Fruit fly (Drosophila melanogaster) whole organism, embryonic: ENCODE measurements around the gene Pka-C3.

Experiments
- Aef1 ChIP-seq: fragments of 200-800 bp; sonication (Bioruptor generic); IDR thresholded peaks from 3 replicates; pipeline ENCODE4 v1.3.6; 2022; ENCODE audit warnings: missing biosample characterization, missing genetic modification characterization
- Bteb2 ChIP-seq: fragments of 200-800 bp; sonication (Bioruptor generic); optimal IDR thresholded peaks from 2 replicates; lab custom pipeline; 2016; ENCODE audit warnings: missing biosample characterization, missing genetic modification characterization
- CG1024 ChIP-seq: fragments of 200-800 bp; sonication (Bioruptor generic); IDR thresholded peaks from 2 replicates; pipeline ENCODE4 v1.3.6; 2022; ENCODE audit warnings: missing biosample characterization, missing genetic modification characterization
- CG10274 ChIP-seq: fragments of 200-800 bp; sonication (Bioruptor generic); optimal IDR thresholded peaks from 3 replicates; lab custom pipeline; 2017; ENCODE audit warnings: missing biosample characterization, mild to moderate bottlenecking, missing genetic modification characterization
- CG11247 ChIP-seq: fragments of 200-800 bp; sonication (Bioruptor generic); IDR thresholded peaks from 2 replicates; pipeline ENCODE4 v1.3.6; 2022; ENCODE audit warnings: missing biosample characterization, missing genetic modification characterization
- CG11456 ChIP-seq: fragments of 200-800 bp; sonication (Bioruptor generic); IDR thresholded peaks from 3 replicates; pipeline ENCODE4 v1.3.6; 2022; ENCODE audit warnings: missing biosample characterization, missing genetic modification characterization
- CG12236 ChIP-seq: fragments of 200-800 bp; sonication (Bioruptor generic); optimal IDR thresholded peaks from 2 replicates; lab custom pipeline; 2016; ENCODE audit warnings: missing biosample characterization, missing genetic modification characterization
- CG13424 ChIP-seq: fragments of 200-800 bp; sonication (Bioruptor generic); optimal IDR thresholded peaks from 2 replicates; lab custom pipeline; 2019; ENCODE audit warnings: missing biosample characterization, mild to moderate bottlenecking, missing genetic modification characterization, moderate library complexity
- CG15073 ChIP-seq: fragments of 200-800 bp; sonication (Bioruptor generic); optimal IDR thresholded peaks from 2 replicates; lab custom pipeline; 2016; ENCODE audit warnings: missing biosample characterization, missing genetic modification characterization
- CG15696 ChIP-seq: fragments of 200-800 bp; sonication (Bioruptor generic); optimal IDR thresholded peaks from 2 replicates; lab custom pipeline; 2019; ENCODE audit warnings: missing biosample characterization, mild to moderate bottlenecking, missing genetic modification characterization, moderate library complexity
- CG18764 ChIP-seq: fragments of 200-800 bp; sonication (Bioruptor generic); optimal IDR thresholded peaks from 3 replicates; lab custom pipeline; 2016; ENCODE audit warnings: missing biosample characterization, missing genetic modification characterization
- CG31224 ChIP-seq: fragments of 200-800 bp; sonication (Bioruptor generic); IDR thresholded peaks from 2 replicates; pipeline ENCODE4 v1.3.6; 2022; ENCODE audit warnings: missing biosample characterization, missing genetic modification characterization
- CG31365 ChIP-seq: fragments of 200-800 bp; sonication (Bioruptor generic); optimal IDR thresholded peaks from 2 replicates; lab custom pipeline; 2018; ENCODE audit warnings: missing biosample characterization, mild to moderate bottlenecking, missing genetic modification characterization
- CG33213 ChIP-seq: fragments of 200-800 bp; sonication (Bioruptor generic); optimal IDR thresholded peaks from 3 replicates; lab custom pipeline; 2016; ENCODE audit warnings: missing biosample characterization, missing genetic modification characterization
- CG34422 ChIP-seq: fragments of 200-800 bp; sonication (Bioruptor generic); IDR thresholded peaks from 3 replicates; pipeline ENCODE4 v1.3.6; 2022; ENCODE audit warnings: missing biosample characterization, missing genetic modification characterization
- CG3838 ChIP-seq: fragments of 200-800 bp; sonication (Bioruptor generic); optimal IDR thresholded peaks from 3 replicates; lab custom pipeline; 2016; ENCODE audit warnings: missing biosample characterization, missing genetic modification characterization
- CG4282 ChIP-seq: fragments of 200-800 bp; sonication (Bioruptor generic); optimal IDR thresholded peaks from 2 replicates; lab custom pipeline; 2016; ENCODE audit warnings: missing biosample characterization, missing genetic modification characterization
- CG4617 ChIP-seq: fragments of 200-800 bp; sonication (Bioruptor generic); optimal IDR thresholded peaks from 3 replicates; lab custom pipeline; 2016; ENCODE audit warnings: missing biosample characterization, missing genetic modification characterization, borderline replicate concordance
- CG7987 ChIP-seq: fragments of 200-800 bp; sonication (Bioruptor generic); optimal IDR thresholded peaks from 2 replicates; lab custom pipeline; 2018; ENCODE audit warnings: missing biosample characterization, mild to moderate bottlenecking, missing genetic modification characterization, moderate library complexity
- CG8478 ChIP-seq: fragments of >200 bp; optimal IDR thresholded peaks from 2 replicates; lab custom pipeline; 2018
- CG8924 ChIP-seq: fragments of 200-800 bp; optimal IDR thresholded peaks from 3 replicates; lab custom pipeline; 2019; ENCODE audit warnings: missing biosample characterization, mild to moderate bottlenecking, missing genetic modification characterization, moderate library complexity
- CG9437 ChIP-seq: fragments of 200-800 bp; sonication (Bioruptor generic); optimal IDR thresholded peaks from 2 replicates; lab custom pipeline; 2018; ENCODE audit warnings: missing biosample characterization, mild to moderate bottlenecking, missing genetic modification characterization
- CkIIα-i1 ChIP-seq: fragments of 200-800 bp; sonication (Bioruptor generic); IDR thresholded peaks from 2 replicates; pipeline ENCODE4 v1.3.6; 2022; ENCODE audit warnings: missing biosample characterization, missing genetic modification characterization
- Doc2 ChIP-seq: fragments of 200-800 bp; sonication (Bioruptor generic); IDR thresholded peaks from 2 replicates; pipeline ENCODE4 v1.3.6; 2022; ENCODE audit warnings: missing biosample characterization, missing genetic modification characterization
- Gsc ChIP-seq: fragments of 200-800 bp; sonication (Bioruptor generic); IDR thresholded peaks from 2 replicates; pipeline ENCODE4 v1.3.6; 2022; ENCODE audit warnings: missing biosample characterization, missing genetic modification characterization
- HmgZ ChIP-seq: fragments of 200-800 bp; sonication (Bioruptor generic); optimal IDR thresholded peaks from 2 replicates; lab custom pipeline; 2018; ENCODE audit warnings: missing biosample characterization, mild to moderate bottlenecking, missing genetic modification characterization
- MBD-R2 ChIP-seq: fragments of 200-800 bp; sonication (Bioruptor generic); IDR thresholded peaks from 2 replicates; pipeline ENCODE4 v1.3.6; 2022; ENCODE audit warnings: missing biosample characterization, missing genetic modification characterization
- NK7.1 ChIP-seq: fragments of 200-800 bp; sonication (Bioruptor generic); optimal IDR thresholded peaks from 3 replicates; lab custom pipeline; 2016; ENCODE audit warnings: missing biosample characterization, missing genetic modification characterization
- Nf-YA ChIP-seq: fragments of 200-800 bp; sonication (Bioruptor generic); IDR thresholded peaks from 2 replicates; pipeline ENCODE4 v1.3.6; 2022; ENCODE audit warnings: missing biosample characterization, missing genetic modification characterization
- Oli ChIP-seq: fragments of 200-800 bp; sonication (Bioruptor generic); optimal IDR thresholded peaks from 2 replicates; lab custom pipeline; 2018; ENCODE audit warnings: missing biosample characterization, mild to moderate bottlenecking, missing genetic modification characterization, moderate library complexity
- Ptx1 ChIP-seq: fragments of 200-800 bp; sonication (Bioruptor generic); IDR thresholded peaks from 2 replicates; pipeline ENCODE4 v1.3.6; 2022; ENCODE audit warnings: missing biosample characterization, missing genetic modification characterization
- Sox100B ChIP-seq: fragments of 200-800 bp; sonication (Bioruptor generic); optimal IDR thresholded peaks from 3 replicates; lab custom pipeline; 2018; ENCODE audit warnings: missing biosample characterization, mild to moderate bottlenecking, missing genetic modification characterization
- Sry-β ChIP-seq: fragments of 200-800 bp; sonication (Bioruptor generic); optimal IDR thresholded peaks from 2 replicates; lab custom pipeline; 2018; ENCODE audit warnings: missing biosample characterization, mild to moderate bottlenecking, missing genetic modification characterization, moderate library complexity
- Taf1 ChIP-seq: fragments of 200-800 bp; sonication (Bioruptor generic); IDR thresholded peaks from 2 replicates; pipeline ENCODE4 v1.3.6; 2022; ENCODE audit warnings: missing biosample characterization, missing genetic modification characterization
- Xrp1 ChIP-seq: fragments of 200-800 bp; sonication (Bioruptor generic); IDR thresholded peaks from 2 replicates; pipeline ENCODE4 v1.3.6; 2022; ENCODE audit warnings: missing biosample characterization, missing genetic modification characterization
- croc ChIP-seq: fragments of 200-800 bp; sonication (Bioruptor generic); conservative IDR thresholded peaks from 3 replicates; pipeline ENCODE4 v1.3.6; 2022; ENCODE audit warnings: missing biosample characterization, missing genetic modification characterization
- crol ChIP-seq: fragments of 200-800 bp; sonication (Bioruptor generic); IDR thresholded peaks from 2 replicates; pipeline ENCODE4 v1.3.6; 2022; ENCODE audit warnings: missing biosample characterization, missing genetic modification characterization
- danr ChIP-seq: fragments of 200-800 bp; sonication (Bioruptor generic); IDR thresholded peaks from 2 replicates; pipeline ENCODE4 v1.3.6; 2022; ENCODE audit warnings: missing biosample characterization, missing genetic modification characterization
- emc ChIP-seq: fragments of 200-800 bp; sonication (Bioruptor generic); optimal IDR thresholded peaks from 2 replicates; lab custom pipeline; 2016; ENCODE audit warnings: missing biosample characterization, missing genetic modification characterization
- ftz-f1 ChIP-seq: fragments of 200-800 bp; sonication (Bioruptor generic); optimal IDR thresholded peaks from 2 replicates; lab custom pipeline; 2016; ENCODE audit warnings: missing biosample characterization, missing genetic modification characterization
- gcm ChIP-seq: fragments of 200-800 bp; sonication (Bioruptor generic); optimal IDR thresholded peaks from 2 replicates; lab custom pipeline; 2019; ENCODE audit warnings: missing biosample characterization, mild to moderate bottlenecking, missing genetic modification characterization, moderate library complexity
- ind ChIP-seq: fragments of 200-800 bp; sonication (Bioruptor generic); optimal IDR thresholded peaks from 3 replicates; lab custom pipeline; 2016; ENCODE audit warnings: missing biosample characterization, missing genetic modification characterization
- maf-S ChIP-seq: fragments of 200-800 bp; sonication (Bioruptor generic); optimal IDR thresholded peaks from 2 replicates; lab custom pipeline; 2016; ENCODE audit warnings: missing biosample characterization, missing genetic modification characterization
- prd ChIP-seq, 3 experiments: fragments of >200 bp in 2 of 3; fragments of 200-800 bp in 1 of 3; sonication (Bioruptor generic) in 1 of 3; optimal IDR thresholded peaks in 2 of 3; IDR thresholded peaks in 1 of 3; 2 replicates in 2 of 3; 3 replicates in 1 of 3; pipeline versions ENCODE4 v1.3.6 to Lab custom; 2017 to 2022; ENCODE audit warnings: missing biosample characterization in 1 of 3, missing genetic modification characterization in 1 of 3
- ranshi ChIP-seq: fragments of 200-800 bp; sonication (Bioruptor generic); IDR thresholded peaks from 2 replicates; pipeline ENCODE4 v1.3.6; 2022; ENCODE audit warnings: missing biosample characterization, missing genetic modification characterization
- salm ChIP-seq: fragments of 200-800 bp; sonication (Bioruptor generic); optimal IDR thresholded peaks from 2 replicates; lab custom pipeline; 2018; ENCODE audit warnings: missing biosample characterization, mild to moderate bottlenecking, missing genetic modification characterization
- schlank ChIP-seq: fragments of 200-800 bp; sonication (Bioruptor generic); optimal IDR thresholded peaks from 2 replicates; lab custom pipeline; 2018; ENCODE audit warnings: missing biosample characterization, mild to moderate bottlenecking, missing genetic modification characterization
- sr ChIP-seq: fragments of 200-800 bp; sonication (Bioruptor generic); IDR thresholded peaks from 3 replicates; pipeline ENCODE4 v1.3.6; 2022; ENCODE audit warnings: missing biosample characterization, missing genetic modification characterization
- ssp ChIP-seq: fragments of 200-800 bp; sonication (Bioruptor generic); IDR thresholded peaks from 2 replicates; pipeline ENCODE4 v1.3.6; 2022; ENCODE audit warnings: missing biosample characterization, missing genetic modification characterization
- trh ChIP-seq: fragments of 200-800 bp; sonication (Bioruptor generic); optimal IDR thresholded peaks from 2 replicates; lab custom pipeline; 2016; ENCODE audit warnings: missing biosample characterization, missing genetic modification characterization
- tx ChIP-seq: fragments of 200-800 bp; sonication (Bioruptor generic); optimal IDR thresholded peaks from 2 replicates; lab custom pipeline; 2016; ENCODE audit warnings: missing biosample characterization, missing genetic modification characterization
- vfl ChIP-seq: fragments of 200-800 bp; sonication (Bioruptor generic); optimal IDR thresholded peaks from 2 replicates; lab custom pipeline; 2016; ENCODE audit warnings: missing biosample characterization, missing genetic modification characterization

Pka-C3 gene

dm6 chr3L:15921043-15921621, 33.5 kb downstream of the Pka-C3 start (continued):
- TF ChIP-seq CG7987 (GFP tag; lab: Kevin White, UChicago) (no peak), schlank (no peak), CG12236 (GFP tag; lab: Kevin White, UChicago) (no peak), CG8924 (tag; lab: Kevin White, UChicago) (peak; percentile 43), CkIIα-i1 (GFP tag; lab: Robert Waterston, UW) (no peak), Sry-β (no peak), CG4282 (no peak), Bteb2 (GFP tag; lab: Kevin White, UChicago) (no peak), salm (tag; lab: Kevin White, UChicago) (no peak), CG34422 (no peak), Aef1 (peak; percentile 27; the same call in 1 of the 3 replicates), CG4617 (GFP tag; lab: Kevin White, UChicago) (no peak), CG31224 (GFP tag; lab: Robert Waterston, UW) (no peak), Gsc (GFP tag; lab: Robert Waterston, UW) (no peak), sr (GFP tag; lab: Robert Waterston, UW) (no peak), HmgZ (tag; lab: Kevin White, UChicago) (no peak), vfl (no peak), CG3838 (GFP tag; lab: Kevin White, UChicago) (no peak), Xrp1 (GFP tag; lab: Robert Waterston, UW) (peak; percentile 20; the same call in 1 of the 2 replicates), emc (GFP tag; lab: Kevin White, UChicago) (no peak), Ptx1 (GFP tag; lab: Robert Waterston, UW) (peak; percentile 41), CG13424 (tag; lab: Kevin White, UChicago) (peak; percentile 67), CG31365 (tag; lab: Kevin White, UChicago) (no peak), ssp (GFP tag; lab: Robert Waterston, UW) (no peak), CG33213 (GFP tag; lab: Kevin White, UChicago) (no peak), NK7.1 (peak; percentile 4), Doc2 (no peak), Oli (tag; lab: Kevin White, UChicago) (peak; percentile 47), CG10274 (GFP tag; lab: Kevin White, UChicago) (peak; percentile 2), MBD-R2 (GFP tag; lab: Robert Waterston, UW) (no peak), CG9437 (GFP tag; lab: Kevin White, UChicago) (peak; percentile 39), CG11247 (GFP tag; lab: Robert Waterston, UW) (no peak), trh (GFP tag; lab: Kevin White, UChicago) (no peak), CG8478 (lab: Kevin White, UChicago) (no peak), gcm (no peak), ftz-f1 (GFP tag; lab: Kevin White, UChicago) (no peak), ranshi (GFP tag; lab: Robert Waterston, UW) (no peak), CG15696 (no peak), ind (GFP tag; lab: Kevin White, UChicago) (peak; percentile 40), maf-S (GFP tag; lab: Kevin White, UChicago) (no peak), danr (GFP tag; lab: Robert Waterston, UW) (no peak), prd (optimal IDR thresholded peaks at IDR 0.05; lab: Kevin White, UChicago) (no peak), prd (GFP tag; IDR thresholded peaks at IDR 0.05; lab: Robert Waterston, UW) (peak; percentile 34; the same call in 1 of the 3 replicates), CG1024 (GFP tag; lab: Robert Waterston, UW) (no peak), croc (GFP tag; lab: Robert Waterston, UW) (no peak), CG15073 (GFP tag; lab: Kevin White, UChicago) (no peak), CG18764 (GFP tag; lab: Kevin White, UChicago) (no peak), Nf-YA (no peak), Sox100B (GFP tag; lab: Kevin White, UChicago) (peak; percentile 59), crol (GFP tag; lab: Robert Waterston, UW) (no peak), CG11456 (no peak), Taf1 (0 out of 2 replicates have a peak, but pooled peaks have one; percentile 20), tx (GFP tag; lab: Kevin White, UChicago) (peak; percentile 25)
